Worm (Caenorhabditis elegans) whole organism, L1 larva: ENCODE data around the gene W08A12.3.

Source experiments
- nhr-237 ChIP-seq: fragments of 150-350 bp; optimal IDR thresholded peaks from 2 replicates; lab custom pipeline; 2014; ENCODE audit warnings: missing biosample characterization, missing genetic modification characterization
- pax-3 ChIP-seq: fragments of 200-800 bp; sonication (Bioruptor generic); optimal IDR thresholded peaks from 2 replicates; lab custom pipeline; 2018; ENCODE audit warnings: mild to moderate bottlenecking, missing genetic modification characterization, moderate library complexity, missing compliant biosample characterization
- pqm-1 ChIP-seq: sonication (generic microtip); optimal IDR thresholded peaks from 3 replicates; lab custom pipeline; 2017; ENCODE audit warnings: missing biosample characterization, missing genetic modification characterization
- swsn-7 ChIP-seq: sonication (generic microtip); optimal IDR thresholded peaks from 2 replicates; lab custom pipeline; 2016; ENCODE audit warnings: missing genetic modification characterization, missing compliant biosample characterization
- ztf-11 ChIP-seq, 2 experiments: sonication (generic microtip); optimal IDR thresholded peaks; 2 replicates each; lab custom pipeline; 2016 to 2017; ENCODE audit warnings: missing genetic modification characterization in 2 of 2, missing biosample characterization in 1 of 2, missing compliant biosample characterization in 1 of 2
- ztf-4 ChIP-seq: fragments of 150-350 bp; optimal IDR thresholded peaks from 2 replicates; lab custom pipeline; 2014; ENCODE audit warnings: missing biosample characterization, missing genetic modification characterization

ce11 chrV:3711544-3711943 lies 28.9 kb downstream of the W08A12.3 start:
- TF ChIP-seq pax-3 (tag; lab: Kevin White, UChicago) (no peak), ztf-11 (tag; optimal IDR thresholded peaks at IDR 0.05; lab: Kevin White, UChicago) (no peak), swsn-7 (no peak), ztf-4 (tag; lab: Kevin White, UChicago) (no peak), pqm-1 (tag; lab: Kevin White, UChicago) (no peak), nhr-237 (tag; lab: Kevin White, UChicago) (no peak)
